Fruit fly (Drosophila melanogaster) whole organism: ENCODE results near the gene CG3744.

Experiments used
- CG8478 ChIP-seq: fragments of >200 bp; optimal IDR thresholded peaks from 2 replicates; lab custom pipeline; 2018; ENCODE audit warnings: inconsistent platforms
- Dll ChIP-seq: fragments of >200 bp; optimal IDR thresholded peaks from 2 replicates; lab custom pipeline; 2017
- EcR ChIP-seq, 2 experiments: fragments of >200 bp; optimal IDR thresholded peaks; 2 replicates each; lab custom pipeline; 2017; ENCODE audit warnings: missing biosample characterization in 2 of 2, missing genetic modification characterization in 2 of 2, missing genetic modification reagents in 2 of 2
- pan ChIP-seq: fragments of >200 bp; optimal IDR thresholded peaks from 2 replicates; lab custom pipeline; 2017
- psq ChIP-seq: fragments of >200 bp; optimal IDR thresholded peaks from 2 replicates; lab custom pipeline; 2017
- usp ChIP-seq: fragments of >200 bp; optimal IDR thresholded peaks from 2 replicates; lab custom pipeline; 2017; ENCODE audit warnings: missing biosample characterization, missing genetic modification characterization, mixed read lengths

CG3744 gene

DNA sequence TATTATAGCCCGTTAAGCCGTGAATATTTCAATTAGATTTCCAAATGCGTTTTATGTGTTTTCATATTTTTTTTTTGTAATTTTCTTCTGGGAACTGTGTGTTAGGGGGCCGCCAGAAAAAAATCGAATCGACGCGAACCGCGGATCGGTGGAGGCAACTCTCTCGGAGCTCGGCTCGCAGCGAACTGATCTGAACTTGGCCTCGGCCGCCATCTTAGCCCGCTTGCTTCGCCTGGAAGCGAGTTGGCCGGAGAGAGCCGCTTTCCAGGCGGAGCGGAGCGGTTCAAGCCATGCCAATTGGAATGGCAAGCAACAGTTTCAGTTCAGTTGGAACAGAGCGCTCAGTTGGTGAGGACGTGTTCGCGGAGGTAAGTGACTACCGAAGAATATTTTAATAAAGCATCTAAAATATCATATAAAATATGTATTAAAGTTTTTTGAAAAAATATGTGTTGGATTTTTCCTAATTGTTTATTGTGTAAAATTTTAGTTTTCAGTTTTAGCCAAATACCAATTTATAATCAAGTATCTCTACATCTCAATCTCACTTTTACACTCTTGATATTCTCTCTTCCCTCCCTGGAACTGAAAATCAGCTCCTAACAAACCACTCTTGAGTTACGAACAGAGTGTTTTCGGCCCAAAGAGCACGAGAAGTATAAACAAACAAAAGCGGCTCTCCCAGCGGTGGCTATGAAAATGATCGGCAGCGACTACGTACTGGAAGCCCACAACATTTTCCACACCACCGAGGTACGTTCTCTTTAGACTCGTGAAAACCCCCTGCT is 18.2 kb upstream of the CG3744 start, which contains the start of the genes CG31121 and CG11069:
CG31121 (minus strand) TSS at position 187 of the 788 bp plus-strand sequence.
CG11069 (plus strand) TSS at position 324 of the 788 bp plus-strand sequence.
- TF ChIP-seq CG8478 (lab: Kevin White, UChicago) (no peak), pan (lab: Kevin White, UChicago) (no peak)

DNA sequence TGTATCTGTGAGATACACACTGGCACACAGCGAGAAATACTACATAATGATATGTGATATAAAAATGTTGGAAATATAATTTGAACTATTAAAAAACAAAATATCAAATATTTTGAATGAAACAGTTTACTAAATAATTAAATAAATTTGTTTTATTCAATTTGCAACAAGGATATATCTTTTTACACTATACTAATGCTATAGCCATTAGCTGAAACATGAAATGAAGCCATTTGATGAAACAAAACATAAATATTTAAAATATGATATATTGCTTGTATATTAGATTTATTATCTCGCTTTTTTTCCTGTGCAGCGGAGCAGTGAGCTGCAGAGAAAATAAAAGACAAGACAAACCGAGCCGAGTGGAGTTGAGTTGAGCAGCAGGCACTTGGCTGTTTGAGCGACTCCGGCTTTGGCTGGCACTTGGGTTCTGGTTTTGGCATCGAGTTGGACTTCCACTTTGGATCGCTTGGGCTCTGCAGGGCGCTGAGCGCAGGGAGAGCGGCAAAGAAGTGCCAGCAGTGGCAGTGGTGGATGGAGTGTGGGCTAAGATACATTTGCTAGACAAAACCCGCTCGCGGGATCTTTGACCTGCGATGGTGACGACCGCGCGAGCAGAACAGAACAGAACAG is 17.0 kb upstream of the CG3744 start:
- TF ChIP-seq EcR (GFP tag; optimal IDR thresholded peaks at IDR 0.05; lab: Kevin White, UChicago) (peak in 1 of 2 experiments; percentile 86), psq (lab: Kevin White, UChicago) (no peak)

DNA sequence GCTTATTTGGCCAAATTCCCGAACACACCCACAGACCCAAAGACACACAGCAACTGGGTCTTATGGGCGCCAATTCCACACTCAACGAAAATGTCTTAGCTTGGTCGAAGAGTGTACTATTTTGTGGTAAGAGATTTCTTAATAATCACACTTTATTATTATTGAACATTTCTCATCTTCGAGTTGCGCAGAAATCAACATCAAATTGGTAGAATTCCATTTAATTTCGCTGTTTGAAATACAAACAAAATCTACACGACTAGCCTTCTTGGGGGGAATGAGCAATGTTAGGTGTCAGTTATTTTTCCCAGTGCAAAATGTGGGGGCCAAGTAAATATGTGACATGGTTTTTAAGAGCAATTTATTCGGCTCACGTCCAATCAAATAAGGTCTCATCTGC is 14.5 kb upstream of the CG3744 start:
- TF ChIP-seq pan (lab: Kevin White, UChicago) = no peak
- no peak for TF ChIP-seq EcR (GFP tag; optimal IDR thresholded peaks at IDR 0.05; lab: Kevin White, UChicago)
- TF ChIP-seq Dll = no peak

DNA sequence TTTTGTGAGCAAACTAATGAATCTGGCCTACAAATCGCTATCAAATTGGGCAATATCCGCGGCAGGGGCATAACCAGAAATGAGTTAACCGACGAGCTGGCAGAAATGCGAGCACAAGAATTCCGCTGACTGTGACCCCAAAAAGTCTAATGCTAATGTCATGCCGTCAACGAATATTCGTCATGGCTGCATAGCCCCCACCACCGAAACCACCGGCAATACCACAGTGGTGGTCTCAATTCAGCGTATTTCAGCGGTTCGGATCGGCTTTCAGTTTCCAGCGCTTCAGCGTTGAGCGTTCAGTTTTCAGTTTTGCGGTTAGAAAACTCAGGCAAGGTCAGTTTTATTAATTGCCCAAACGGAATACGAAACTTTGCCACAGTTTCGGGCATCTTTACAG is 13.8 kb upstream of the CG3744 start:
- TF ChIP-seq EcR (GFP tag; optimal IDR thresholded peaks at IDR 0.05; lab: Kevin White, UChicago) (no peak), usp (GFP tag; lab: Kevin White, UChicago) (no peak), psq (lab: Kevin White, UChicago) (no peak), CG8478 (lab: Kevin White, UChicago) (no peak), pan (lab: Kevin White, UChicago) (no peak), Dll (no peak)

DNA sequence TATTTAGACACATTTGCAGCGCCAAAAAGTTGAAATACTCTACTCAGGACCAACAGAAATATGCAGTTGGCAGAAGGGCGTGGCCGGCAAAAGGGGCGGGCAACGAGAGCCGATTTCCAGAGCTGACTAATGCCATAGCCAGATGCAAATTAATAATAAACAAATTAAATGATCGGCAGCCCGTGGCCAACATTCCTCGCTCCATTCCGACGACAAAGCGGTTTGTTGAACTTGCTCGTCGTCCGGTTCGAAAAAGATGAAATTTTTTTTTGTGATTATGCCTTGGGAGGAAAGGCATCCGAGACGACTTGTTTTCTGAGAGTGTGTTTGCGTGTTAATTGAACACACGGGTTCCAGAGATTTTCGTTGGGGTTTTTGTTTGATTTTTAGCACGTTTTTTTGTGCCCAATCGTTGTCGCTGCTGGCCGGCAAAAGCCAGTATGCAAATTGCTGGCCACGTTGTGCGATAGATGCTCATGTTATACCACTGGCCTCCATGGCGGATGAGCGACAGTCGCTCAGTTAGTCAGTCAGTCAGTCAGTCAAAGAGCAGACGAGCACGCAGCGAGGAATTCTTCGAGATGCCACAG is 12.9 kb upstream of the CG3744 start:
- TF ChIP-seq usp (GFP tag; lab: Kevin White, UChicago) (no peak), CG8478 (lab: Kevin White, UChicago) (no peak), pan (lab: Kevin White, UChicago) (no peak), EcR (GFP tag; optimal IDR thresholded peaks at IDR 0.05; lab: Kevin White, UChicago) (no peak), Dll (no peak), psq (lab: Kevin White, UChicago) (no peak)

DNA sequence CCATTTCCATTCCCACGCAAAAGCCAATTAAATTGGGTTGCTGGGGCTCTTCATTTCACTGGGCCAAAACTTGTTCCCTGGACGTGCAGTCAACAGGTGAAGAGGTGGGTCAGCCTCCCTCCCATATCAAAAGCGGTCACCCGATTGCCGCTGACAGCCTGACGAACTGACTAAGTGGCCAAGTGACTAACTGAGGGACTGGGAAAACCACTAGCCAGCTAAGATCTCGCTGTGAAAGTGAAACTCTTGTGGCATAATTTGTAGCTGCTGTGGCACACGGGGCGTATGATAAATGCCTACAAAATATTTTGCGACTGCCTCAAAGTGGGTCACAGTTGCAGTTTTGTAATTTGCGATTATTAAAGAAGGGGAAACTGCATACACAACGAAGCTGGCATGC is 12.0 kb upstream of the CG3744 start:
- no peak for TF ChIP-seq usp (GFP tag; lab: Kevin White, UChicago)
- TF ChIP-seq Dll = no peak
- TF ChIP-seq CG8478 (lab: Kevin White, UChicago) = no peak
- no peak for TF ChIP-seq psq (lab: Kevin White, UChicago)
- TF ChIP-seq EcR (GFP tag; optimal IDR thresholded peaks at IDR 0.05; lab: Kevin White, UChicago) = no peak
- TF ChIP-seq pan (lab: Kevin White, UChicago) = no peak

DNA sequence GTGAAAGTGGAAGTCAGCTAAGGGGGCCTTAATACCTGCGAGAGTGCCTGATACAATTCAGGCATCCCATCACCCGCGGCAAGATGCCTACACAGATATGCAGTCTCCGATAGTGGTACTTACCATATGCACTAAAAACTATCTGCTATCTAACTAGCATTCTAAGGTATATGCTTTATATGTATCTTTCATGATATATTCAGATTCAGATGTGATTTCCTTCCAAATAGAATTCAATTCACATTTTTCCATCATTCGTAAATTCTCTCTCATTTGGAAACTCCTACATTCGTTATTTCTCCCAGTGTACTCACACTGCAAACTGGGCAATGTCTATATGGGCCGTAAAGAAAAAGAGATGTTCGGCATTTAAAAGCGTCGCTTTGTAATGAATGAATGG is 10.0 kb upstream of the CG3744 start:
- TF ChIP-seq usp (GFP tag; lab: Kevin White, UChicago) (no peak), psq (lab: Kevin White, UChicago) (no peak), EcR (GFP tag; optimal IDR thresholded peaks at IDR 0.05; lab: Kevin White, UChicago) (no peak), pan (lab: Kevin White, UChicago) (no peak), Dll (no peak), CG8478 (lab: Kevin White, UChicago) (no peak)

DNA sequence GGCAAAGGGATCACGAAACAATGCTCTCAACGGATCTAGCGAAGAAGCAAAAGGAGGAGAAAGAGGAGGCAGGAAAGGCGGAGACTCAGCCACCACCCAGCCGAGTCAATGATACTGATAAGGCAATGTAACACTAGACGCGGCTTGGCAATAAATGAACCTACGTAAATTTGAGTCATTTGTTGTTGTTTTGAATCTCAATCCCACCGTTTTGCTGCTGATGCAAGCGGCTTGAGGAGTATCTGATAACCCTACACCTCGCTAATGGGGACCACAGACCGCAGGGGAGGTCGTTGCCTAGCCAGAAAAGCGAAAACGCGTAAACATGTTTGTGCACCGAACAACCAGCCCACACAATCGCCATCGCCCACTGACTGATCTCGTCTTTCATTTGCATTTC is 2.2 kb upstream of the CG3744 start:
- TF ChIP-seq pan (lab: Kevin White, UChicago) (no peak), usp (GFP tag; lab: Kevin White, UChicago) (no peak), psq (lab: Kevin White, UChicago) (no peak), Dll (no peak), CG8478 (lab: Kevin White, UChicago) (no peak), EcR (GFP tag; optimal IDR thresholded peaks at IDR 0.05; lab: Kevin White, UChicago) (no peak)

DNA sequence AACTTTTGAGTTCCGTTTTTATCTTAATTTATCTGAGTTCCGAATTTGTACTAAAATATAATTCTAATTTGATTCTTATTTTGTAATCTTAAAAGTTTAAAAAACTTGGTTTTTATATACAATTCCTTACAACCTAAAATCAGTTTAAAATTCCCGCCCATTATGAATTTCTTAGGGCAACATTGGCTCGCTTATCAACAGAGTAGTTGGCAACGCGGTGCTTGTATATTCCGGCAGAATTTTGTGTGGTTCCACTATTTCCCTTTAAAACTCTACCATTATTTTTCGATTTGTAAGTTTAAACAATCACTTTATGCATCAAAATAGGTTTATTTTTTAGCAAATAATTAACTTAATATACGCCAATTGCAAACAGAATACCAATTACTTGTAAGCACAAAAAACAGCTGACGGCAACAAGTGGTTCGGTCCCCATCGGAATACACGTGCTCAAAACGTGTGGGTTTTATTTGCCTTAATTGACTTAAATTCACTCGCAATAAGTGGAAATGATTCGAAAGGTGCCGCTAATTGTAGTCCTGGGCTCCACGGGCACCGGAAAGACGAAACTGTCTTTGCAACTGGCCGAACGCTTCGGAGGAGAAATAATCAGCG is 496 bp upstream of the CG3744 start, which contains the start of the genes CG11089 and CG31381:
CG11089 (plus strand) TSS at position 203 of the 615 bp plus-strand sequence.
CG31381 (plus strand) TSS at position 203 of the 615 bp plus-strand sequence.
- TF ChIP-seq EcR (GFP tag; optimal IDR thresholded peaks at IDR 0.05; lab: Kevin White, UChicago) (no peak), psq (lab: Kevin White, UChicago) (no peak), usp (GFP tag; lab: Kevin White, UChicago) (no peak), Dll (no peak), pan (lab: Kevin White, UChicago) (no peak)

DNA sequence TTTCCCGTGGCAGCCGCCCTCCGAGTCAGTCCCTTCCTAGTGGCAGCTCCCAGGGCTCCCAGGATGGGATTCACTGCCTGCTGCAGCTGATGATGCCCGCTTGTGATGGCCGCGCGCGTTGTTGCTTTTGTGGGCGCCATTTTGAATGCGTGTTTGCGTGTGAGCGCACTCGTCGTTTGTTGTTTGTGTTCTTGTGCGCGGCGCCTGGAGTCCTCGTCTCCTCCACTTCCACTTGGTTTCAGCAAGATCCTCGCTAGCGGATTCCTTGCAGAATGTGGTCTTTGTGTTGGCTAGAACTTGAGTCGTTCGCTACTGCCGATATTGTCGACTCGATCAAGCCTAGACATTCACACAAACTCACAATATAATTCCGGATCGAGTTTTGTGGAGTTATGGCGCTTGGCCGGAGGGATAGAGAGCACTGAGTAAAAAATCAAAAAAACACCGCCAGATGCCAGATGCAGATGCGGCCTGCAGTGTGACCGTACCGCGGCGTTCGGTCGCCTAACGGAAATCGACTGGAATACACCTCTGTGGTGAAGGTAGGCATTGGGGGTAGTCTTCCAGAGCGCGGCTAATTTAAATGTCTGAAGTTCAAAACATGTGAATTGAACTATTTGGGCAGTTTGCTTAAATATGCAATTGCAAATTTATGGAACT is 5.9 kb downstream of the CG3744 start, which contains the start of gene CycB3:
CycB3 (minus strand) TSS at position 428 of the 660 bp plus-strand sequence.
- no peak for TF ChIP-seq CG8478 (lab: Kevin White, UChicago)
- no peak for TF ChIP-seq EcR (GFP tag; optimal IDR thresholded peaks at IDR 0.05; lab: Kevin White, UChicago)
- TF ChIP-seq Dll = no peak
- TF ChIP-seq pan (lab: Kevin White, UChicago) = no peak
- TF ChIP-seq psq (lab: Kevin White, UChicago) = no peak
- TF ChIP-seq usp (GFP tag; lab: Kevin White, UChicago) = no peak

DNA sequence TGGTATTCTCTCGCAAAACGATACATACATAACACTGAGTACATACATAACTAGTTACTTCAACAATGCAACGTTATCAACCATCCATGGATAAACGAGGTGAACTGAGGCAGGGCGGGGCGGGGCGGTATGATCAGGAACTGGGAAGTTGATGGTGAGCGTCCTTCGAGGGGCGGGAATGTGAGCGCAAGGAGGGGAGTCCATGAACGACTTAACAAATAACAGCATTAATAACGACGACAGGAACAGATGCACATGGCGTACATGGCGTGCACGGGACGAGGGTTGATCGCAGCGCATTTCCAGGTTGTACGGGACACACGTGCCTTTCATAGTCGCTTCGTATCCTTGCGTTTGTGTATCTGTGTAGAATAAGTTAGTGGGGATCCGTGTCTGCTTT is 8.5 kb downstream of the CG3744 start:
- no peak for TF ChIP-seq usp (GFP tag; lab: Kevin White, UChicago)
- no peak for TF ChIP-seq psq (lab: Kevin White, UChicago)
- TF ChIP-seq Dll = no peak
- TF ChIP-seq CG8478 (lab: Kevin White, UChicago) = no peak
- no peak for TF ChIP-seq EcR (GFP tag; optimal IDR thresholded peaks at IDR 0.05; lab: Kevin White, UChicago)
- no peak for TF ChIP-seq pan (lab: Kevin White, UChicago)
